Fruit fly (Drosophila melanogaster) whole organism, embryonic: Measurements from ENCODE around the gene Obp99d.

Experiments
- CG10209 ChIP-seq: fragments of 200-800 bp; sonication (Bioruptor generic); optimal IDR thresholded peaks from 3 replicates; lab custom pipeline; 2017; ENCODE audit warnings: missing biosample characterization, mild to moderate bottlenecking, missing genetic modification characterization, missing genetic modification reagents
- CG10366 ChIP-seq: fragments of 200-800 bp; sonication (Bioruptor generic); IDR thresholded peaks from 2 replicates; pipeline ENCODE4 v1.3.6; 2022; ENCODE audit warnings: missing biosample characterization, missing genetic modification characterization
- CG11085 ChIP-seq: fragments of 200-800 bp; sonication (Bioruptor generic); IDR thresholded peaks from 2 replicates; pipeline ENCODE4 v1.3.6; 2022; ENCODE audit warnings: missing biosample characterization, missing genetic modification characterization
- CG12659 ChIP-seq: fragments of 200-800 bp; sonication (Bioruptor generic); optimal IDR thresholded peaks from 3 replicates; lab custom pipeline; 2017; ENCODE audit warnings: mild to moderate bottlenecking, missing biosample characterization, missing genetic modification reagents, missing genetic modification characterization
- CG14050 ChIP-seq: fragments of 200-800 bp; sonication (Bioruptor generic); IDR thresholded peaks from 3 replicates; pipeline ENCODE4 v1.3.6; 2022; ENCODE audit warnings: missing biosample characterization, missing genetic modification characterization
- CG1603 ChIP-seq: fragments of 200-800 bp; sonication (Bioruptor generic); optimal IDR thresholded peaks from 2 replicates; lab custom pipeline; 2019; ENCODE audit warnings: missing biosample characterization, mild to moderate bottlenecking, missing genetic modification characterization, moderate library complexity
- CG17328 ChIP-seq: fragments of 200-800 bp; sonication (Bioruptor generic); IDR thresholded peaks from 2 replicates; pipeline ENCODE4 v1.3.6; 2022; ENCODE audit warnings: missing biosample characterization, missing genetic modification characterization
- CG17359 ChIP-seq: fragments of 200-800 bp; sonication (Bioruptor generic); optimal IDR thresholded peaks from 3 replicates; lab custom pipeline; 2018; ENCODE audit warnings: missing biosample characterization, mild to moderate bottlenecking, missing genetic modification characterization, moderate library complexity
- CG32767 ChIP-seq: fragments of 200-800 bp; sonication (Bioruptor generic); IDR thresholded peaks from 2 replicates; pipeline ENCODE4 v1.3.6; 2022; ENCODE audit warnings: missing biosample characterization, missing genetic modification characterization
- CG34422 ChIP-seq: fragments of 200-800 bp; sonication (Bioruptor generic); IDR thresholded peaks from 3 replicates; pipeline ENCODE4 v1.3.6; 2022; ENCODE audit warnings: missing biosample characterization, missing genetic modification characterization
- CG5953 ChIP-seq: fragments of 200-800 bp; sonication (Bioruptor generic); IDR thresholded peaks from 2 replicates; pipeline ENCODE4 v1.3.6; 2022; ENCODE audit warnings: missing biosample characterization, missing genetic modification characterization
- CG7357 ChIP-seq: fragments of 200-800 bp; sonication (Bioruptor generic); IDR thresholded peaks from 3 replicates; pipeline ENCODE4 v1.3.6; 2022; ENCODE audit warnings: missing biosample characterization, missing genetic modification characterization
- CG8944 ChIP-seq: fragments of 200-800 bp; sonication (Bioruptor generic); optimal IDR thresholded peaks from 3 replicates; lab custom pipeline; 2016; ENCODE audit warnings: missing biosample characterization, missing genetic modification characterization
- CG9932 ChIP-seq: fragments of 200-800 bp; sonication (Bioruptor generic); IDR thresholded peaks from 2 replicates; pipeline ENCODE4 v1.3.6; 2022; ENCODE audit warnings: missing biosample characterization, missing genetic modification characterization
- Chrac-16 ChIP-seq: fragments of 200-800 bp; sonication (Bioruptor generic); optimal IDR thresholded peaks from 3 replicates; lab custom pipeline; 2016; ENCODE audit warnings: missing biosample characterization, missing genetic modification characterization
- Drgx ChIP-seq: fragments of 200-800 bp; sonication (Bioruptor generic); IDR thresholded peaks from 2 replicates; pipeline ENCODE4 v1.3.6; 2022; ENCODE audit warnings: missing biosample characterization, missing genetic modification characterization
- Ets65A ChIP-seq: fragments of 200-800 bp; sonication (Bioruptor generic); peaks from one replicate; lab custom pipeline; 2016; ENCODE audit warnings: missing biosample characterization, missing genetic modification characterization
- HLH3B ChIP-seq: fragments of 200-800 bp; sonication (Bioruptor generic); IDR thresholded peaks from 2 replicates; pipeline ENCODE4 v1.3.6; 2022; ENCODE audit warnings: missing biosample characterization, missing genetic modification characterization
- Lim3 ChIP-seq: fragments of 200-800 bp; sonication (Bioruptor generic); IDR thresholded peaks from 2 replicates; pipeline ENCODE4 v1.3.6; 2022; ENCODE audit warnings: missing biosample characterization, missing genetic modification characterization
- Pdp1 ChIP-seq, 2 experiments: fragments of 200-800 bp; sonication (Bioruptor generic); optimal IDR thresholded peaks; 3 replicates each; lab custom pipeline; 2016; ENCODE audit warnings: missing biosample characterization in 2 of 2, missing genetic modification characterization in 2 of 2, mild to moderate bottlenecking in 1 of 2, moderate library complexity in 1 of 2
- Ssrp ChIP-seq: fragments of 200-800 bp; sonication (Bioruptor generic); optimal IDR thresholded peaks from 2 replicates; lab custom pipeline; 2018; ENCODE audit warnings: missing biosample characterization, mild to moderate bottlenecking, missing genetic modification characterization, moderate library complexity
- Xbp1 ChIP-seq: fragments of 200-800 bp; sonication (Bioruptor generic); optimal IDR thresholded peaks from 3 replicates; lab custom pipeline; 2016; ENCODE audit warnings: missing biosample characterization, mild to moderate bottlenecking, missing genetic modification characterization
- YL-1 ChIP-seq: fragments of 200-800 bp; sonication (Bioruptor generic); optimal IDR thresholded peaks from 3 replicates; lab custom pipeline; 2017; ENCODE audit warnings: missing biosample characterization, mild to moderate bottlenecking, missing genetic modification characterization
- ap ChIP-seq: fragments of 200-800 bp; sonication (Bioruptor generic); IDR thresholded peaks from 2 replicates; pipeline ENCODE4 v1.3.6; 2022; ENCODE audit warnings: missing biosample characterization, missing genetic modification characterization
- ase ChIP-seq: fragments of 200-800 bp; sonication (Bioruptor generic); IDR thresholded peaks from 3 replicates; pipeline ENCODE4 v1.3.6; 2022; ENCODE audit warnings: missing biosample characterization, missing genetic modification characterization
- ash1 ChIP-seq: fragments of 200-800 bp; sonication (Bioruptor generic); optimal IDR thresholded peaks from 2 replicates; lab custom pipeline; 2018; ENCODE audit warnings: missing biosample characterization, mild to moderate bottlenecking, missing genetic modification characterization
- az2 ChIP-seq: fragments of 200-800 bp; sonication (Bioruptor generic); optimal IDR thresholded peaks from 3 replicates; lab custom pipeline; 2016; ENCODE audit warnings: missing biosample characterization, missing genetic modification characterization
- bsh ChIP-seq, 2 experiments: fragments of 200-800 bp; sonication (Bioruptor generic); optimal IDR thresholded peaks; 2 replicates each; lab custom pipeline; 2017 to 2018; ENCODE audit warnings: mild to moderate bottlenecking in 2 of 2, missing biosample characterization in 2 of 2, missing genetic modification characterization in 2 of 2, moderate library complexity in 1 of 2
- cato ChIP-seq: fragments of 200-800 bp; sonication (Bioruptor generic); optimal IDR thresholded peaks from 2 replicates; lab custom pipeline; 2016; ENCODE audit warnings: missing biosample characterization, missing genetic modification characterization, borderline replicate concordance
- chm ChIP-seq: fragments of 200-800 bp; sonication (Bioruptor generic); IDR thresholded peaks from 2 replicates; pipeline ENCODE4 v1.3.6; 2022; ENCODE audit warnings: missing biosample characterization, missing genetic modification characterization
- ci ChIP-seq: fragments of 200-800 bp; sonication (Bioruptor generic); IDR thresholded peaks from 3 replicates; pipeline ENCODE4 v1.3.6; 2022; ENCODE audit warnings: missing biosample characterization, missing genetic modification characterization
- dysf ChIP-seq: fragments of 200-800 bp; sonication (Bioruptor generic); IDR thresholded peaks from 3 replicates; pipeline ENCODE4 v1.3.6; 2022; ENCODE audit warnings: missing biosample characterization, missing genetic modification characterization
- ems ChIP-seq: fragments of 200-800 bp; sonication (Bioruptor generic); optimal IDR thresholded peaks from 3 replicates; lab custom pipeline; 2016; ENCODE audit warnings: missing biosample characterization, missing genetic modification characterization
- fd64A ChIP-seq: fragments of 200-800 bp; sonication (Bioruptor generic); optimal IDR thresholded peaks from 3 replicates; lab custom pipeline; 2018; ENCODE audit warnings: missing biosample characterization, mild to moderate bottlenecking, missing genetic modification characterization
- fd96Cb ChIP-seq: fragments of 200-800 bp; sonication (Bioruptor generic); optimal IDR thresholded peaks from 2 replicates; lab custom pipeline; 2018; ENCODE audit warnings: missing biosample characterization, mild to moderate bottlenecking, missing genetic modification characterization, moderate library complexity
- gce ChIP-seq: fragments of 200-800 bp; sonication (Bioruptor generic); IDR thresholded peaks from 3 replicates; pipeline ENCODE4 v1.3.6; 2022; ENCODE audit warnings: missing biosample characterization, missing genetic modification characterization
- lab ChIP-seq: fragments of 200-800 bp; sonication (Bioruptor generic); optimal IDR thresholded peaks from 3 replicates; lab custom pipeline; 2017; ENCODE audit warnings: missing biosample characterization, missing genetic modification characterization, mild to moderate bottlenecking, moderate library complexity, missing genetic modification reagents
- lmd ChIP-seq: fragments of 200-800 bp; sonication (Bioruptor generic); IDR thresholded peaks from 2 replicates; pipeline ENCODE4 v1.3.6; 2022; ENCODE audit warnings: missing biosample characterization, missing genetic modification characterization
- pan ChIP-seq, 4 experiments: fragments of >200 bp in 3 of 4; fragments of 200-800 bp in 1 of 4; sonication (Bioruptor generic) in 1 of 4; optimal IDR thresholded peaks in 3 of 4; IDR thresholded peaks in 1 of 4; 2 replicates each; pipeline versions ENCODE4 v1.3.6 to Lab custom; 2017 to 2022; ENCODE audit warnings: missing biosample characterization in 2 of 4, missing genetic modification characterization in 2 of 4, mixed read lengths in 1 of 4
- prd ChIP-seq, 3 experiments: fragments of >200 bp in 2 of 3; fragments of 200-800 bp in 1 of 3; sonication (Bioruptor generic) in 1 of 3; optimal IDR thresholded peaks in 2 of 3; IDR thresholded peaks in 1 of 3; 2 replicates in 2 of 3; 3 replicates in 1 of 3; pipeline versions ENCODE4 v1.3.6 to Lab custom; 2017 to 2022; ENCODE audit warnings: missing biosample characterization in 1 of 3, missing genetic modification characterization in 1 of 3
- row ChIP-seq: fragments of 200-800 bp; sonication (Bioruptor generic); IDR thresholded peaks from 3 replicates; pipeline ENCODE4 v1.3.6; 2022; ENCODE audit warnings: missing biosample characterization, missing genetic modification characterization
- run ChIP-seq: fragments of 200-800 bp; sonication (Bioruptor generic); optimal IDR thresholded peaks from 3 replicates; lab custom pipeline; 2018; ENCODE audit warnings: missing biosample characterization, mild to moderate bottlenecking, missing genetic modification characterization
- salm ChIP-seq: fragments of 200-800 bp; sonication (Bioruptor generic); optimal IDR thresholded peaks from 2 replicates; lab custom pipeline; 2018; ENCODE audit warnings: missing biosample characterization, mild to moderate bottlenecking, missing genetic modification characterization
- stwl ChIP-seq: fragments of 200-800 bp; sonication (Bioruptor generic); optimal IDR thresholded peaks from 3 replicates; lab custom pipeline; 2018; ENCODE audit warnings: missing biosample characterization, mild to moderate bottlenecking, missing genetic modification characterization, moderate library complexity
- tin ChIP-seq: fragments of 200-800 bp; sonication (Bioruptor generic); optimal IDR thresholded peaks from 3 replicates; lab custom pipeline; 2016; ENCODE audit warnings: missing biosample characterization, missing genetic modification characterization
- unc-4 ChIP-seq: fragments of 200-800 bp; sonication (Bioruptor generic); IDR thresholded peaks from 2 replicates; pipeline ENCODE4 v1.3.6; 2022; ENCODE audit warnings: missing biosample characterization, missing genetic modification characterization; ENCODE audit not compliant: partially characterized antibody
- vvl ChIP-seq: fragments of 200-800 bp; sonication (Bioruptor generic); IDR thresholded peaks from 2 replicates; pipeline ENCODE4 v1.3.6; 2022; ENCODE audit warnings: missing biosample characterization, missing genetic modification characterization
- z ChIP-seq: fragments of 200-800 bp; sonication (Bioruptor generic); IDR thresholded peaks from 3 replicates; pipeline ENCODE4 v1.3.6; 2022; ENCODE audit warnings: missing biosample characterization, missing genetic modification characterization
- zfh1 ChIP-seq: fragments of 200-800 bp; sonication (Bioruptor generic); IDR thresholded peaks from 3 replicates; pipeline ENCODE4 v1.3.6; 2022; ENCODE audit warnings: missing biosample characterization, missing genetic modification characterization

The Obp99d gene

DNA sequence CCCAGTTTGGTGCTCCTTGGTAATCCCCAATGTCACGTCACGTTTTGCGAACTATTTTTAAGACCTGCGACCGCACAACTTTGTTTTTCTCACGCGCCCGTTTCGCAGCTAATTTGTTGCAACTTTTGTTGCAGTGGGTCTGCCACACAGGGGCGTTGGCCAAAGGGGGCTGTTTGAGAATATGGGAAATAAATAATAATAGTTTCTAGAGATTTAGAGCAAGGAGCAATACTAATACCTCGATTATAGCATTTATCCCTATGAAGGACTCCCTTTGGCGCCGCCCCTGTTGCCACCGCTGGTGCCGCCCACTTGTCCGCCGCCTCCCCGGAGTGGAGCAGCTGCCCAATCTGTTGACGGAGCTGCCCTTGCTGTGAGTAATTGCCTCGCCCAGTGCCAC, 40.9 kb downstream of the Obp99d start (continued):
- no peak for TF ChIP-seq CG11085 (GFP tag; lab: Robert Waterston, UW)
- peak; percentile 3 for TF ChIP-seq ems (GFP tag; lab: Kevin White, UChicago)
- no peak for TF ChIP-seq Lim3 (GFP tag; lab: Robert Waterston, UW)
- TF ChIP-seq pan (optimal IDR thresholded peaks at IDR 0.05; lab: Kevin White, UChicago): no peak
- peak in 1 of 2 experiments; percentile 59 for TF ChIP-seq pan (GFP tag; optimal IDR thresholded peaks at IDR 0.05 in 1 of 2, IDR thresholded peaks at IDR 0.05 in 1 of 2)
- peak; percentile 45 for TF ChIP-seq row (GFP tag; lab: Robert Waterston, UW)
- no peak for TF ChIP-seq run
- TF ChIP-seq CG10209 (GFP tag; lab: Kevin White, UChicago): peak; percentile 7
- no peak for TF ChIP-seq lab (GFP tag; lab: Kevin White, UChicago)
- TF ChIP-seq fd64A (GFP tag; lab: Kevin White, UChicago): no peak
- peak; percentile 59; the same call in 2 of the 3 replicates for TF ChIP-seq zfh1 (GFP tag; lab: Robert Waterston, UW)
- no peak for TF ChIP-seq CG9932 (GFP tag; lab: Robert Waterston, UW)
- TF ChIP-seq ash1: no peak
- TF ChIP-seq Drgx (GFP tag; lab: Robert Waterston, UW): peak; percentile 87
- peak; percentile 63 for TF ChIP-seq vvl (GFP tag; lab: Robert Waterston, UW)
- peak; percentile 31 for TF ChIP-seq Xbp1 (GFP tag; lab: Kevin White, UChicago)
- TF ChIP-seq CG17328 (GFP tag; lab: Robert Waterston, UW): 0 out of 2 replicates have a peak, but pooled peaks have one; percentile 18
- TF ChIP-seq YL-1 (GFP tag; lab: Kevin White, UChicago): no peak
- TF ChIP-seq Ets65A (GFP tag; lab: Kevin White, UChicago): peak; percentile 32
- peak; percentile 61; the same call in 2 of the 3 replicates for TF ChIP-seq ase
- TF ChIP-seq CG12659 (GFP tag; lab: Kevin White, UChicago): peak; percentile 1
- no peak for TF ChIP-seq unc-4 (GFP tag; lab: Robert Waterston, UW)
- TF ChIP-seq ci (GFP tag; lab: Robert Waterston, UW): peak; percentile 68
- peak in 1 of 2 experiments; percentile 4 for TF ChIP-seq bsh (GFP tag; optimal IDR thresholded peaks at IDR 0.05; lab: Kevin White, UChicago)
- TF ChIP-seq CG32767 (GFP tag; lab: Robert Waterston, UW): no peak
- peak; percentile 23 for TF ChIP-seq tin (GFP tag; lab: Kevin White, UChicago)
- TF ChIP-seq HLH3B: peak; percentile 45; the same call in 1 of the 2 replicates
- peak; percentile 11 for TF ChIP-seq Ssrp (tag; lab: Kevin White, UChicago)
- TF ChIP-seq z (GFP tag; lab: Robert Waterston, UW): 0 out of 3 replicates have a peak, but pooled peaks have one; percentile 18
- TF ChIP-seq CG14050 (GFP tag; lab: Robert Waterston, UW): peak; percentile 38; the same call in 2 of the 3 replicates
- no peak for TF ChIP-seq Chrac-16 (GFP tag; lab: Kevin White, UChicago)
- TF ChIP-seq CG17359 (tag; lab: Kevin White, UChicago): peak; percentile 37
- TF ChIP-seq CG1603: no peak
- TF ChIP-seq dysf: 0 out of 3 replicates have a peak, but pooled peaks have one; percentile 42
- TF ChIP-seq chm (GFP tag; lab: Robert Waterston, UW): 0 out of 2 replicates have a peak, but pooled peaks have one; percentile 22
- no peak for TF ChIP-seq prd (optimal IDR thresholded peaks at IDR 0.05; lab: Kevin White, UChicago)
- peak; percentile 46; the same call in 1 of the 3 replicates for TF ChIP-seq prd (GFP tag; IDR thresholded peaks at IDR 0.05; lab: Robert Waterston, UW)
- TF ChIP-seq stwl (tag; lab: Kevin White, UChicago): no peak
- TF ChIP-seq CG8944 (GFP tag; lab: Kevin White, UChicago): no peak
- TF ChIP-seq Pdp1 (GFP tag; optimal IDR thresholded peaks at IDR 0.05; lab: Kevin White, UChicago): no peak
- 0 out of 3 replicates have a peak, but pooled peaks have one; percentile 26 for TF ChIP-seq CG7357 (GFP tag; lab: Robert Waterston, UW)
- no peak for TF ChIP-seq cato (GFP tag; lab: Kevin White, UChicago)
- peak; percentile 10 for TF ChIP-seq az2 (GFP tag; lab: Kevin White, UChicago)
- TF ChIP-seq CG34422 (GFP tag; lab: Robert Waterston, UW): 0 out of 3 replicates have a peak, but pooled peaks have one; percentile 29
- TF ChIP-seq salm (tag; lab: Kevin White, UChicago): no peak
- 0 out of 2 replicates have a peak, but pooled peaks have one; percentile 11 for TF ChIP-seq ap (GFP tag; lab: Robert Waterston, UW)
- TF ChIP-seq gce (GFP tag; lab: Robert Waterston, UW): no peak
- peak; percentile 1 for TF ChIP-seq fd96Cb (tag; lab: Kevin White, UChicago)
- TF ChIP-seq CG10366: peak; percentile 43; the same call in 1 of the 2 replicates
- TF ChIP-seq CG5953 (GFP tag; lab: Robert Waterston, UW): 0 out of 2 replicates have a peak, but pooled peaks have one; percentile 9
- peak; percentile 40; the same call in 1 of the 2 replicates for TF ChIP-seq lmd (GFP tag; lab: Robert Waterston, UW)
